Worm (Caenorhabditis elegans) whole organism, L2 larva: ENCODE results near the gene nkat-3.

Experiments
- C34F6.9 ChIP-seq: fragments of 150-350 bp; optimal IDR thresholded peaks from 2 replicates; lab custom pipeline; 2014; ENCODE audit warnings: missing biosample characterization, missing genetic modification characterization
- R02D3.7 ChIP-seq: fragments of 150-350 bp; optimal IDR thresholded peaks from 2 replicates; lab custom pipeline; 2014; ENCODE audit warnings: missing biosample characterization, missing genetic modification characterization
- Y55F3AM.14 ChIP-seq: fragments of 200-800 bp; sonication (Bioruptor generic); optimal IDR thresholded peaks from 2 replicates; lab custom pipeline; 2018; ENCODE audit warnings: mild to moderate bottlenecking, missing genetic modification characterization, missing compliant biosample characterization
- alr-1 ChIP-seq: fragments of 150-350 bp; optimal IDR thresholded peaks from 2 replicates; lab custom pipeline; 2014; ENCODE audit warnings: missing biosample characterization, missing genetic modification characterization
- aly-2 ChIP-seq: fragments of 150-350 bp; optimal IDR thresholded peaks from 2 replicates; lab custom pipeline; 2014; ENCODE audit warnings: missing biosample characterization, missing genetic modification characterization
- ama-1 ChIP-seq: fragments of 150-350 bp; optimal IDR thresholded peaks from 2 replicates; lab custom pipeline; 2018; ENCODE audit warnings: inconsistent platforms
- blmp-1 ChIP-seq: sonication (generic microtip); optimal IDR thresholded peaks from 2 replicates; lab custom pipeline; 2017; ENCODE audit warnings: missing genetic modification characterization, mild to moderate bottlenecking, missing compliant biosample characterization, antibody characterized with exemption, moderate library complexity; ENCODE audit not compliant: insufficient read depth
- ceh-82 ChIP-seq: fragments of 150-350 bp; optimal IDR thresholded peaks from 2 replicates; lab custom pipeline; 2014; ENCODE audit warnings: missing biosample characterization, missing genetic modification characterization
- crh-2 ChIP-seq: sonication (generic microtip); optimal IDR thresholded peaks from 2 replicates; lab custom pipeline; 2017; ENCODE audit warnings: missing biosample characterization, missing genetic modification characterization
- dmd-4 ChIP-seq: sonication (generic microtip); optimal IDR thresholded peaks from 2 replicates; lab custom pipeline; 2017; ENCODE audit warnings: missing biosample characterization, missing genetic modification characterization
- fos-1 ChIP-seq: fragments of 150-350 bp; optimal IDR thresholded peaks from 2 replicates; lab custom pipeline; 2014; ENCODE audit warnings: missing biosample characterization, missing genetic modification characterization
- gmeb-1 ChIP-seq: fragments of 150-350 bp; optimal IDR thresholded peaks from 2 replicates; lab custom pipeline; 2014; ENCODE audit warnings: missing biosample characterization, missing genetic modification characterization
- lin-11 ChIP-seq: fragments of 150-350 bp; sonication (generic microtip); optimal IDR thresholded peaks from 2 replicates; lab custom pipeline; 2014; ENCODE audit warnings: missing biosample characterization, missing genetic modification characterization, inconsistent platforms, mixed read lengths
- lin-13 ChIP-seq: fragments of 150-350 bp; optimal IDR thresholded peaks from 2 replicates; lab custom pipeline; 2014; ENCODE audit warnings: missing biosample characterization, missing genetic modification reagents, missing genetic modification characterization
- lsy-2 ChIP-seq, 2 experiments: fragments of 150-350 bp in 1 of 2; sonication (generic microtip) in 1 of 2; optimal IDR thresholded peaks; 2 replicates each; lab custom pipeline; 2014 to 2017; ENCODE audit warnings: missing biosample characterization in 2 of 2, missing genetic modification characterization in 2 of 2
- mab-5 ChIP-seq: fragments of 150-350 bp; optimal IDR thresholded peaks from 2 replicates; lab custom pipeline; 2014; ENCODE audit warnings: missing biosample characterization, missing genetic modification characterization
- nhr-10 ChIP-seq: sonication (generic microtip); optimal IDR thresholded peaks from 2 replicates; lab custom pipeline; 2017; ENCODE audit warnings: missing biosample characterization, missing genetic modification characterization
- nhr-11 ChIP-seq: fragments of 150-350 bp; optimal IDR thresholded peaks from 2 replicates; lab custom pipeline; 2014; ENCODE audit warnings: missing biosample characterization, missing genetic modification characterization
- nhr-12 ChIP-seq: fragments of 150-350 bp; optimal IDR thresholded peaks from 2 replicates; lab custom pipeline; 2014; ENCODE audit warnings: missing biosample characterization, missing genetic modification characterization
- nhr-129 ChIP-seq: fragments of 150-350 bp; optimal IDR thresholded peaks from 2 replicates; lab custom pipeline; 2014; ENCODE audit warnings: missing biosample characterization, missing genetic modification characterization
- nhr-237 ChIP-seq: fragments of 150-350 bp; optimal IDR thresholded peaks from 2 replicates; lab custom pipeline; 2014; ENCODE audit warnings: missing biosample characterization, missing genetic modification characterization
- nhr-25 ChIP-seq: fragments of 150-350 bp; sonication (generic microtip); optimal IDR thresholded peaks from 3 replicates; lab custom pipeline; 2014; ENCODE audit warnings: missing biosample characterization, missing genetic modification characterization
- nhr-77 ChIP-seq: fragments of 150-350 bp; optimal IDR thresholded peaks from 2 replicates; lab custom pipeline; 2014; ENCODE audit warnings: missing biosample characterization, missing genetic modification characterization
- peb-1 ChIP-seq: fragments of 150-350 bp; optimal IDR thresholded peaks from 2 replicates; lab custom pipeline; 2014; ENCODE audit warnings: missing biosample characterization, missing genetic modification characterization
- sem-4 ChIP-seq: fragments of 150-350 bp; optimal IDR thresholded peaks from 2 replicates; lab custom pipeline; 2014; ENCODE audit warnings: missing biosample characterization, missing genetic modification reagents, missing genetic modification characterization
- skn-1 ChIP-seq: sonication (generic microtip); optimal IDR thresholded peaks from 2 replicates; lab custom pipeline; 2017; ENCODE audit warnings: missing biosample characterization, missing genetic modification characterization
- sma-3 ChIP-seq: sonication (generic microtip); optimal IDR thresholded peaks from 2 replicates; lab custom pipeline; 2016; ENCODE audit warnings: missing genetic modification reagents, missing genetic modification characterization, missing compliant biosample characterization
- sma-9 ChIP-seq, 2 experiments: fragments of 150-350 bp in 1 of 2; sonication (generic microtip) in 1 of 2; optimal IDR thresholded peaks; 2 replicates each; lab custom pipeline; 2014 to 2016; ENCODE audit warnings: missing genetic modification characterization in 2 of 2, mild to moderate bottlenecking in 1 of 2, missing biosample characterization in 1 of 2, missing compliant biosample characterization in 1 of 2, missing genetic modification reagents in 1 of 2, moderate library complexity in 1 of 2
- snpc-4 ChIP-seq: fragments of 150-350 bp; optimal IDR thresholded peaks from 2 replicates; lab custom pipeline; 2014; ENCODE audit warnings: missing biosample characterization, missing genetic modification characterization
- unc-55 ChIP-seq: fragments of 150-350 bp; sonication (generic microtip); optimal IDR thresholded peaks from 3 replicates; lab custom pipeline; 2014; ENCODE audit warnings: missing biosample characterization, missing genetic modification reagents, missing genetic modification characterization
- unc-62 ChIP-seq: fragments of 150-350 bp; optimal IDR thresholded peaks from 2 replicates; lab custom pipeline; 2014; ENCODE audit warnings: missing biosample characterization, missing genetic modification reagents, missing genetic modification characterization
- zag-1 ChIP-seq: fragments of 150-350 bp; optimal IDR thresholded peaks from 2 replicates; lab custom pipeline; 2014; ENCODE audit warnings: missing biosample characterization, missing genetic modification characterization
- ztf-11 ChIP-seq: sonication (generic microtip); optimal IDR thresholded peaks from 2 replicates; lab custom pipeline; 2017; ENCODE audit warnings: missing biosample characterization, missing genetic modification characterization
- ztf-4 ChIP-seq: fragments of 150-350 bp; optimal IDR thresholded peaks from 2 replicates; lab custom pipeline; 2014; ENCODE audit warnings: missing biosample characterization, missing genetic modification characterization

Gene nkat-3

DNA sequence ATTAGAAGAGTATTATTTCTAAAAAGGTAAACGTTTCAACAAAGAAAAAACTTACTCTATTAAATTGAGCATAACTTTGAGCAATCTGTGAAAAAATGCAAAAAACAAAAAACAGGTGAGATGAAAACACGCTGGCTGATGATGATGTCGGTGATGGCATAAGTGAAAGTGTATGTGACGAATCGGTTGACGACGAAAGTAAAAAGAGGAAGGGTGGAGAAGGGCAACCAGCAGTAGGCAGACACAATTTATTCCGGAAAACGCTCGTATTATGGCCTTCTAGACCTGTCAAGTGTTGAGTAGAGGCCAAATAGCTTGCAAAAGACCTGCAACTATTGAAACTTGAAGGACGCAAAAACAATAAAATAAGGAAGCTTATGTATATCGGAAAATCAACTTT, 13.6 kb upstream of the nkat-3 start, which contains the start of gene nas-13:
nas-13 (minus strand) TSS at position 323 of the 400 bp plus-strand sequence.
- TF ChIP-seq blmp-1 (tag; lab: Kevin White, UChicago) (peak; percentile 40), ztf-11 (tag; lab: Kevin White, UChicago) (no peak), aly-2 (tag; lab: Kevin White, UChicago) (no peak)

ce11 chrX:15430983-15431382, 10.5 kb upstream of the nkat-3 start, which contains the start of gene blos-8:
Gene blos-8, minus strand, starts transcription at chrX:15431198.
- no peak for TF ChIP-seq R02D3.7 (tag; lab: Kevin White, UChicago)
- TF ChIP-seq unc-55 (GFP tag; lab: Kevin White, UChicago): peak; percentile 1

DNA sequence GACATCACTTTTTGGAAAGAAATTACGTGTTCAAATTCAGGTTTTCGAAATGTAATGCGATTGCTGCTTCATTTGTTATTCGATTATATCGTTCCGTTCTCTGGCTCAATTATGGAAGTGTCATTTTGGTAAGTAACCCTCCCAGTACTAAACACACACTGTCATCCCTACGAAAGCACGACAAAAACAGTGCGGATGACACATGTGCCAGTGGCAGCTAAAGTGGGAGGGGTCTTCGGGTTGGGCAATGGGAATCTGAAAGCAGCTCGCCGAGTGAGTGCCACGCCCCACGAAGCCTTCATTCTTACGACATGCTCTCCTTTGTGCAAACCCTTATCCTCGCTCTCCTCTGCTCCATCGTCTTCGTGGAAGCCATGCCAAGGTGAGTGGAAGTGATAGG, 8.0 kb upstream of the nkat-3 start, which contains the start of gene flp-32:
flp-32 (plus strand) TSS at position 301 of the 400 bp plus-strand sequence.
- TF ChIP-seq gmeb-1 (tag; lab: Kevin White, UChicago) (no peak), nhr-12 (no peak), nhr-129 (no peak), ama-1 (no peak), nhr-11 (tag; lab: Kevin White, UChicago) (no peak), nhr-25 (no peak), ceh-82 (no peak), sem-4 (no peak), alr-1 (tag; lab: Kevin White, UChicago) (no peak), skn-1 (tag; lab: Kevin White, UChicago) (no peak), nhr-77 (tag; lab: Kevin White, UChicago) (no peak)

DNA sequence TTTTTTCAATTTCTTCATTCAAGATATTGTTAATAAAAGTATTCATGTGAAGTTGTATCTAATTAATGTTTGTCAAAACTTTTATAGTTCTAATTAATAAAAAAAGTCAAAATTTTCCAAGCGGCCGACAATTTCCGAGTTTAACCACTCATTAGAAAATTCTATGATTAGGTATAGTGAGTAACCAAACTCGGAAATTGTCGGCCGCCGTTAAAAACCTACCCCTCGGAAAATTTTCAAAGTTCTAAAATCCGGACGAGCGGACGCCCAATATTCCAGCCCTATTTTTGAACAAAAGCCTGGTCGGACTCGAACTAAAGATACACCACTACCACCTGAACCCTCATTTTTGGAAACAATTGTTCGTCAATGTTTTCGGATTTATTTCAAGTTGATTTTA, 6.6 kb upstream of the nkat-3 start:
- TF ChIP-seq sem-4 (no peak), snpc-4 (peak; percentile 4), ceh-82 (no peak), lin-11 (no peak)

- no peak for TF ChIP-seq nhr-237
- TF ChIP-seq peb-1 (tag; lab: Kevin White, UChicago): no peak
- TF ChIP-seq Y55F3AM.14 (GFP tag; lab: Kevin White, UChicago): no peak
- TF ChIP-seq ama-1: no peak
- no peak for TF ChIP-seq C34F6.9
- TF ChIP-seq unc-62: no peak
- peak; percentile 89 for TF ChIP-seq snpc-4
These were observed 2.8 kb upstream of the nkat-3 start for ce11 chrX:15438768-15439167.

- TF ChIP-seq zag-1 (tag; lab: Kevin White, UChicago) (no peak), sem-4 (no peak), skn-1 (tag; lab: Kevin White, UChicago) (peak; percentile 87), snpc-4 (no peak), unc-55 (GFP tag; lab: Kevin White, UChicago) (peak; percentile 36), fos-1 (tag; lab: Kevin White, UChicago) (peak; percentile 61), nhr-10 (tag; lab: Kevin White, UChicago) (no peak), dmd-4 (tag; lab: Kevin White, UChicago) (no peak), peb-1 (tag; lab: Kevin White, UChicago) (no peak), mab-5 (no peak), nhr-129 (no peak), sma-9 (GFP tag; optimal IDR thresholded peaks at IDR 0.05; lab: Kevin White, UChicago) (peak; percentile 24), sma-9 (tag; optimal IDR thresholded peaks at IDR 0.05; lab: Kevin White, UChicago) (no peak), C34F6.9 (peak; percentile 16)
These were observed 516 bp upstream of the nkat-3 start, which contains the start of gene mocs-1 for ce11 chrX:15440744-15441685. Gene mocs-1, minus strand, starts transcription at chrX:15440794.

DNA sequence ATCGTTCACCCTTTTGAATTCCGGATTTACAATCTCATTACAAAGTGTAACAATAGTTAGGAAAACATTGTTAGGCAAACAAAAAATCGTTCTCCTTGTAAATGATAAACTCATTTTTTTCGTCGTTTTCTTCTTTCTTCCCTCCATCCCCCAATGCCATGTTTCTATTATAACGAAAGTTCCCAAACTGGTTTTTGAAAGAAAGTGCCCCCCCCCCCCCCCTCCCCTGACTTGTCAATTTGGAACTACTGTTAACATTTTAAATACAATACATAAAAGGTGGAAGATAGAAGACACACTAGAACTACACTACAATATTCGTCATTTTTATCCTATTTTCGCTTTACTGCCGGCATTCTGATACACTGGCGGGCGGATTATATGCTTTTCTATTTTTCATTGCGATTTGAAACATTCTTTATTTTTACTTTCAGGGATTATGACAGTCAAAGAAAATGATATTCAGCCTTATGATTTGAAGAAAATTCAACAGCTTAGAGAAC, 4.8 kb downstream of the nkat-3 start, which contains the start of gene R03A10.5:
R03A10.5 (plus strand) TSS at position 431 of the 503 bp plus-strand sequence.
- TF ChIP-seq unc-62 (no peak), gmeb-1 (tag; lab: Kevin White, UChicago) (no peak), crh-2 (no peak), lsy-2 (tag; optimal IDR thresholded peaks at IDR 0.05; lab: Kevin White, UChicago) (no peak), nhr-12 (no peak), mab-5 (no peak), ztf-4 (no peak), sma-3 (no peak), skn-1 (tag; lab: Kevin White, UChicago) (no peak), nhr-77 (tag; lab: Kevin White, UChicago) (no peak), sma-9 (GFP tag; optimal IDR thresholded peaks at IDR 0.05; lab: Kevin White, UChicago) (no peak), sma-9 (tag; optimal IDR thresholded peaks at IDR 0.05; lab: Kevin White, UChicago) (no peak), ceh-82 (no peak), sem-4 (no peak), lin-11 (no peak), nhr-237 (no peak), unc-55 (GFP tag; lab: Kevin White, UChicago) (no peak), dmd-4 (tag; lab: Kevin White, UChicago) (no peak), lin-13 (no peak), Y55F3AM.14 (GFP tag; lab: Kevin White, UChicago) (no peak)
